Worm (Caenorhabditis elegans): Measurements from ENCODE around the gene srx-39.

DNA sequence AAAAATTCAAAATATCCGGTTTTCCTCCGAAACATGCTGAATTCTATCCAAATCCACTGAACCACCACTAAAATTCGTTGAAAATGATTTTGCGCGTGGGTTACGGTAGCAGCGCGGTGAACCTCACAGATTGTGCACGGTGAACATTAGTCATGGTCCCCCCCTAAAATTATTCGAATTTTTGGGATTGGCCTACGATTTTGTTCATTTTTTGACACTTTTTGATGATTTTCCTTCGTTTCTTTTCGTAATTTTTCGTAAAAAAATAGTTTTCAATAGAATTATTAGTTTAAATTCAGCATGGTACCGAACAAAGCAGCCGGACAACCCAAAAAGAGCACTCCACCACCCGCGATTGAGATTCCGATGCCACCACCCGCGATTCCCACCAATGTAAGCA is 24.1 kb upstream of the srx-39 start, which contains the start of gene C03A7.2:
- TF ChIP-seq unc-55 (GFP tag; optimal IDR thresholded peaks at IDR 0.05): no peak
- TF ChIP-seq ets-4 (tag; optimal IDR thresholded peaks at IDR 0.05): no peak
- no peak for TF ChIP-seq F13H6.1 (tag; optimal IDR thresholded peaks at IDR 0.05)
- no peak for TF ChIP-seq unc-86 (tag; optimal IDR thresholded peaks at IDR 0.05)
